Worm (Caenorhabditis elegans) whole organism, mixed stage, embryonic: ENCODE measurements around the gene npr-16.

Experiments
- ceh-39 ChIP-seq: fragments of 150-350 bp; optimal IDR thresholded peaks from 2 replicates; lab custom pipeline; 2014; ENCODE audit warnings: missing biosample characterization, missing genetic modification characterization
- unc-62 ChIP-seq: fragments of 150-350 bp; optimal IDR thresholded peaks from 2 replicates; lab custom pipeline; 2014; ENCODE audit warnings: missing biosample characterization, missing genetic modification reagents, missing genetic modification characterization

DNA sequence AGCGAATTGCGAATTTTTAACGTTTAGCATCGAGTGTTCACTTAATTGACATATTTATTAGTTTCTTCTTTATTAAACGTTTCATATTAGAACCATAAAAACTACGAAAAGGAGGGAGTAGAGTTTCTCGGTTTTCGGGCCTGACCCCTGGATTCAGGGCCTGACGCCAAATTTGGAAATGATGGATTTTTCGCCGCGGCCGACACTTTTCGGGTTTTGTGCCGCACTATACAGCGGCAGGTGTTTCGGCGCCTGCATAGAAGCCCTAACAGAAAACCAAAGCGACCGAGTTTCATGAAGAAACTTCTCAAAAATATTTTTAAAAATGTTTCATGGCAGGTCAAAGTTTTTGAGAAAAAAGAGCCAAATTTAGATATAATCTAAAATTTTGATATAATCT is 18.2 kb upstream of the npr-16 start:
- TF ChIP-seq ceh-39 (tag; lab: Kevin White, UChicago): no peak
- no peak for TF ChIP-seq unc-62 (GFP tag; lab: Kevin White, UChicago)
